Fruit fly (Drosophila melanogaster) whole organism, embryonic: ENCODE measurements around the gene wge.

Experiments used
- Atf6 ChIP-seq: fragments of 200-800 bp; sonication (Bioruptor generic); IDR thresholded peaks from 2 replicates; pipeline ENCODE4 v1.3.6; 2022; ENCODE audit warnings: missing biosample characterization, missing genetic modification characterization
- CG10321 ChIP-seq: fragments of 200-800 bp; sonication (Bioruptor generic); IDR thresholded peaks from 2 replicates; pipeline ENCODE4 v1.3.6; 2022; ENCODE audit warnings: missing biosample characterization, missing genetic modification characterization
- CG10431 ChIP-seq: fragments of 200-800 bp; sonication (Bioruptor generic); optimal IDR thresholded peaks from 3 replicates; lab custom pipeline; 2018; ENCODE audit warnings: missing biosample characterization, mild to moderate bottlenecking, missing genetic modification characterization
- CG11093 ChIP-seq: fragments of 200-800 bp; sonication (Bioruptor generic); IDR thresholded peaks from 3 replicates; pipeline ENCODE4 v1.3.6; 2022; ENCODE audit warnings: missing biosample characterization, missing genetic modification characterization
- CG11247 ChIP-seq: fragments of 200-800 bp; sonication (Bioruptor generic); IDR thresholded peaks from 2 replicates; pipeline ENCODE4 v1.3.6; 2022; ENCODE audit warnings: missing biosample characterization, missing genetic modification characterization
- CG12769 ChIP-seq: fragments of 200-800 bp; sonication (Bioruptor generic); optimal IDR thresholded peaks from 2 replicates; lab custom pipeline; 2019; ENCODE audit warnings: missing biosample characterization, mild to moderate bottlenecking, missing genetic modification characterization, moderate library complexity
- CG13287 ChIP-seq: fragments of 200-800 bp; sonication (Bioruptor generic); IDR thresholded peaks from 2 replicates; pipeline ENCODE4 v1.3.6; 2022; ENCODE audit warnings: missing biosample characterization, missing genetic modification characterization; ENCODE audit not compliant: partially characterized antibody
- CG13296 ChIP-seq: fragments of 200-800 bp; sonication (Bioruptor generic); optimal IDR thresholded peaks from 3 replicates; lab custom pipeline; 2018; ENCODE audit warnings: missing biosample characterization, mild to moderate bottlenecking, missing genetic modification characterization
- CG13424 ChIP-seq: fragments of 200-800 bp; sonication (Bioruptor generic); optimal IDR thresholded peaks from 2 replicates; lab custom pipeline; 2019; ENCODE audit warnings: missing biosample characterization, mild to moderate bottlenecking, missing genetic modification characterization, moderate library complexity
- CG14014 ChIP-seq: fragments of 200-800 bp; sonication (Bioruptor generic); IDR thresholded peaks from 2 replicates; pipeline ENCODE4 v1.3.6; 2022; ENCODE audit warnings: missing biosample characterization, missing genetic modification characterization
- CG1647 ChIP-seq: fragments of 200-800 bp; sonication (Bioruptor generic); optimal IDR thresholded peaks from 3 replicates; lab custom pipeline; 2016; ENCODE audit warnings: missing biosample characterization, missing genetic modification characterization
- CG17359 ChIP-seq: fragments of 200-800 bp; sonication (Bioruptor generic); optimal IDR thresholded peaks from 3 replicates; lab custom pipeline; 2018; ENCODE audit warnings: missing biosample characterization, mild to moderate bottlenecking, missing genetic modification characterization, moderate library complexity
- CG17612 ChIP-seq: fragments of 200-800 bp; sonication (Bioruptor generic); IDR thresholded peaks from 2 replicates; pipeline ENCODE4 v1.3.6; 2022; ENCODE audit warnings: missing biosample characterization, missing genetic modification characterization
- CG2120 ChIP-seq: fragments of 200-800 bp; sonication (Bioruptor generic); optimal IDR thresholded peaks from 3 replicates; lab custom pipeline; 2016; ENCODE audit warnings: missing biosample characterization, missing genetic modification characterization
- CG32772 ChIP-seq: fragments of 200-800 bp; sonication (Bioruptor generic); IDR thresholded peaks from 2 replicates; pipeline ENCODE4 v1.3.6; 2022; ENCODE audit warnings: missing biosample characterization, missing genetic modification characterization
- CG34376 ChIP-seq: fragments of 200-800 bp; sonication (Bioruptor generic); optimal IDR thresholded peaks from 2 replicates; lab custom pipeline; 2018; ENCODE audit warnings: missing biosample characterization, mild to moderate bottlenecking, missing genetic modification characterization
- CG3838 ChIP-seq: fragments of 200-800 bp; sonication (Bioruptor generic); optimal IDR thresholded peaks from 3 replicates; lab custom pipeline; 2016; ENCODE audit warnings: missing biosample characterization, missing genetic modification characterization
- CG5953 ChIP-seq: fragments of 200-800 bp; sonication (Bioruptor generic); IDR thresholded peaks from 2 replicates; pipeline ENCODE4 v1.3.6; 2022; ENCODE audit warnings: missing biosample characterization, missing genetic modification characterization
- CG6254 ChIP-seq: fragments of 200-800 bp; sonication (Bioruptor generic); optimal IDR thresholded peaks from 3 replicates; lab custom pipeline; 2017; ENCODE audit warnings: mild to moderate bottlenecking, missing biosample characterization, missing genetic modification reagents, missing genetic modification characterization
- CG6654 ChIP-seq: fragments of 200-800 bp; sonication (Bioruptor generic); optimal IDR thresholded peaks from 2 replicates; lab custom pipeline; 2017; ENCODE audit warnings: missing biosample characterization, mild to moderate bottlenecking, missing genetic modification characterization
- CG6813 ChIP-seq: fragments of 200-800 bp; sonication (Bioruptor generic); optimal IDR thresholded peaks from 2 replicates; lab custom pipeline; 2017; ENCODE audit warnings: missing biosample characterization, missing genetic modification characterization, mild to moderate bottlenecking, moderate library complexity, missing genetic modification reagents
- CG7372 ChIP-seq: fragments of 200-800 bp; sonication (Bioruptor generic); IDR thresholded peaks from 2 replicates; pipeline ENCODE4 v1.3.6; 2022; ENCODE audit warnings: missing biosample characterization, missing genetic modification characterization
- CG7963 ChIP-seq: fragments of 200-800 bp; sonication (Bioruptor generic); IDR thresholded peaks from 3 replicates; pipeline ENCODE4 v1.3.6; 2022; ENCODE audit warnings: missing biosample characterization, missing genetic modification characterization; ENCODE audit not compliant: partially characterized antibody
- CG7987 ChIP-seq: fragments of 200-800 bp; sonication (Bioruptor generic); optimal IDR thresholded peaks from 2 replicates; lab custom pipeline; 2018; ENCODE audit warnings: missing biosample characterization, mild to moderate bottlenecking, missing genetic modification characterization, moderate library complexity
- CG8388 ChIP-seq: fragments of 200-800 bp; sonication (Bioruptor generic); optimal IDR thresholded peaks from 2 replicates; lab custom pipeline; 2019; ENCODE audit warnings: missing biosample characterization, mild to moderate bottlenecking, missing genetic modification characterization, moderate library complexity
- CHES-1-like ChIP-seq: fragments of 200-800 bp; sonication (Bioruptor generic); optimal IDR thresholded peaks from 2 replicates; lab custom pipeline; 2016; ENCODE audit warnings: missing biosample characterization, missing genetic modification characterization
- CkIIα-i1 ChIP-seq: fragments of 200-800 bp; sonication (Bioruptor generic); IDR thresholded peaks from 2 replicates; pipeline ENCODE4 v1.3.6; 2022; ENCODE audit warnings: missing biosample characterization, missing genetic modification characterization
- Dbx ChIP-seq: fragments of 200-800 bp; sonication (Bioruptor generic); IDR thresholded peaks from 3 replicates; pipeline ENCODE4 v1.3.6; 2022; ENCODE audit warnings: missing biosample characterization, missing genetic modification characterization
- Deaf1 ChIP-seq: fragments of 200-800 bp; optimal IDR thresholded peaks from 3 replicates; lab custom pipeline; 2019; ENCODE audit warnings: missing biosample characterization, mild to moderate bottlenecking, missing genetic modification characterization, moderate library complexity
- Ets97D ChIP-seq: fragments of 200-800 bp; sonication (Bioruptor generic); optimal IDR thresholded peaks from 3 replicates; lab custom pipeline; 2016; ENCODE audit warnings: missing biosample characterization, missing genetic modification characterization
- Fer2 ChIP-seq: fragments of 200-800 bp; sonication (Bioruptor generic); optimal IDR thresholded peaks from 2 replicates; lab custom pipeline; 2018; ENCODE audit warnings: missing biosample characterization, mild to moderate bottlenecking, missing genetic modification characterization, moderate library complexity
- GATAe ChIP-seq: fragments of 200-800 bp; sonication (Bioruptor generic); conservative IDR thresholded peaks from 2 replicates; pipeline ENCODE4 v1.3.6; 2022; ENCODE audit warnings: missing biosample characterization, missing genetic modification characterization
- Gsc ChIP-seq: fragments of 200-800 bp; sonication (Bioruptor generic); IDR thresholded peaks from 2 replicates; pipeline ENCODE4 v1.3.6; 2022; ENCODE audit warnings: missing biosample characterization, missing genetic modification characterization
- H15 ChIP-seq: fragments of 200-800 bp; sonication (Bioruptor generic); IDR thresholded peaks from 3 replicates; pipeline ENCODE4 v1.3.6; 2022; ENCODE audit warnings: missing biosample characterization, missing genetic modification characterization
- Lhr ChIP-seq: fragments of 200-800 bp; sonication (Bioruptor generic); optimal IDR thresholded peaks from 3 replicates; lab custom pipeline; 2017; ENCODE audit warnings: mild to moderate bottlenecking, missing biosample characterization, missing genetic modification reagents, missing genetic modification characterization
- Lim3 ChIP-seq: fragments of 200-800 bp; sonication (Bioruptor generic); IDR thresholded peaks from 2 replicates; pipeline ENCODE4 v1.3.6; 2022; ENCODE audit warnings: missing biosample characterization, missing genetic modification characterization
- Mes4 ChIP-seq: fragments of 200-800 bp; sonication (Bioruptor generic); optimal IDR thresholded peaks from 2 replicates; lab custom pipeline; 2016; ENCODE audit warnings: missing biosample characterization, missing genetic modification characterization
- Rx ChIP-seq: fragments of 200-800 bp; sonication (Bioruptor generic); IDR thresholded peaks from 2 replicates; pipeline ENCODE4 v1.3.6; 2022; ENCODE audit warnings: missing biosample characterization, missing genetic modification characterization
- Sox100B ChIP-seq: fragments of 200-800 bp; sonication (Bioruptor generic); optimal IDR thresholded peaks from 3 replicates; lab custom pipeline; 2018; ENCODE audit warnings: missing biosample characterization, mild to moderate bottlenecking, missing genetic modification characterization
- amos ChIP-seq: fragments of 200-800 bp; sonication (Bioruptor generic); IDR thresholded peaks from 2 replicates; pipeline ENCODE4 v1.3.6; 2022; ENCODE audit warnings: missing biosample characterization, missing genetic modification characterization; ENCODE audit not compliant: partially characterized antibody
- emc ChIP-seq: fragments of 200-800 bp; sonication (Bioruptor generic); optimal IDR thresholded peaks from 2 replicates; lab custom pipeline; 2016; ENCODE audit warnings: missing biosample characterization, missing genetic modification characterization
- exex ChIP-seq: fragments of 200-800 bp; sonication (Bioruptor generic); optimal IDR thresholded peaks from 4 replicates; lab custom pipeline; 2018; ENCODE audit warnings: missing biosample characterization, mild to moderate bottlenecking, missing genetic modification characterization, moderate library complexity
- eyg ChIP-seq: fragments of 200-800 bp; sonication (Bioruptor generic); optimal IDR thresholded peaks from 3 replicates; lab custom pipeline; 2016; ENCODE audit warnings: missing biosample characterization, missing genetic modification characterization
- grn ChIP-seq: fragments of 200-800 bp; sonication (Bioruptor generic); optimal IDR thresholded peaks from 3 replicates; lab custom pipeline; 2017; ENCODE audit warnings: missing biosample characterization, missing genetic modification characterization
- inv ChIP-seq: fragments of 200-800 bp; sonication (Bioruptor generic); IDR thresholded peaks from 2 replicates; pipeline ENCODE4 v1.3.6; 2022; ENCODE audit warnings: missing biosample characterization, missing genetic modification characterization; ENCODE audit not compliant: partially characterized antibody
- kay ChIP-seq: fragments of 200-800 bp; sonication (Bioruptor generic); optimal IDR thresholded peaks from 2 replicates; lab custom pipeline; 2016; ENCODE audit warnings: missing biosample characterization, missing genetic modification characterization
- row ChIP-seq: fragments of 200-800 bp; sonication (Bioruptor generic); IDR thresholded peaks from 3 replicates; pipeline ENCODE4 v1.3.6; 2022; ENCODE audit warnings: missing biosample characterization, missing genetic modification characterization
- schlank ChIP-seq: fragments of 200-800 bp; sonication (Bioruptor generic); optimal IDR thresholded peaks from 2 replicates; lab custom pipeline; 2018; ENCODE audit warnings: missing biosample characterization, mild to moderate bottlenecking, missing genetic modification characterization
- slp2 ChIP-seq: fragments of 200-800 bp; sonication (Bioruptor generic); optimal IDR thresholded peaks from 2 replicates; lab custom pipeline; 2016; ENCODE audit warnings: missing biosample characterization, missing genetic modification characterization
- so ChIP-seq: fragments of 200-800 bp; sonication (Bioruptor generic); IDR thresholded peaks from 3 replicates; pipeline ENCODE4 v1.3.6; 2022; ENCODE audit warnings: missing biosample characterization, missing genetic modification characterization
- tin ChIP-seq: fragments of 200-800 bp; sonication (Bioruptor generic); optimal IDR thresholded peaks from 3 replicates; lab custom pipeline; 2016; ENCODE audit warnings: missing biosample characterization, missing genetic modification characterization
- twi ChIP-seq: fragments of 200-800 bp; optimal IDR thresholded peaks from 2 replicates; lab custom pipeline; 2019; ENCODE audit warnings: missing biosample characterization, mild to moderate bottlenecking, missing genetic modification characterization, moderate library complexity
- zfh2 ChIP-seq: fragments of 200-800 bp; sonication (Bioruptor generic); optimal IDR thresholded peaks from 2 replicates; lab custom pipeline; 2016; ENCODE audit warnings: missing biosample characterization, missing genetic modification characterization

Gene wge

DNA sequence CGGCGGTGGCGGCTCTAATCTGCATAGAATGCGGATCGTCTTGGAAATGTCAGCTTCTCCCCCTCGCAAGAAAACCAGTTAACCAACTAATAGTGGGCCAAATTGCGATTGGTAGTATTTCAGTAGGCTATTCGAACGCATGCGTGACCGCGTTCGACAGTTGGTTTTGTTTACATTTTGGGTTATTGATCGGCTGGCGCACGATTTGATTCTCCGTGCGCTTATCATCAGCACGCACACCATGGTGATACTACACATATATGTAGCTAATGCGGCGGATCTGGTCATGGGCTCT lies 32.6 kb upstream of the wge start (continued):
- no peak for TF ChIP-seq Mes4 (GFP tag; lab: Kevin White, UChicago)
- no peak for TF ChIP-seq schlank (tag; lab: Kevin White, UChicago)
- TF ChIP-seq Lim3: no peak
- TF ChIP-seq kay: no peak
- TF ChIP-seq CG17612: no peak
- TF ChIP-seq Deaf1: peak; percentile 90
- peak; percentile 65; the same call in 1 of the 3 replicates for TF ChIP-seq so (GFP tag; lab: Robert Waterston, UW)
- no peak for TF ChIP-seq amos (GFP tag; lab: Robert Waterston, UW)
- no peak for TF ChIP-seq CG10431 (GFP tag; lab: Kevin White, UChicago)
- peak; percentile 43; the same call in 1 of the 2 replicates for TF ChIP-seq CG13287
- TF ChIP-seq Fer2 (tag; lab: Kevin White, UChicago): no peak
- TF ChIP-seq exex: no peak
- no peak for TF ChIP-seq CG6654 (GFP tag; lab: Kevin White, UChicago)
- no peak for TF ChIP-seq twi (tag; lab: Kevin White, UChicago)
- no peak for TF ChIP-seq Atf6
- no peak for TF ChIP-seq CkIIα-i1
- no peak for TF ChIP-seq Sox100B (GFP tag; lab: Kevin White, UChicago)
- TF ChIP-seq Lhr (GFP tag; lab: Kevin White, UChicago): no peak
- no peak for TF ChIP-seq CG8388
- no peak for TF ChIP-seq CG13424 (tag; lab: Kevin White, UChicago)
- TF ChIP-seq Ets97D (GFP tag; lab: Kevin White, UChicago): no peak
- TF ChIP-seq eyg (GFP tag; lab: Kevin White, UChicago): no peak
- no peak for TF ChIP-seq tin
- TF ChIP-seq CG32772: no peak
- no peak for TF ChIP-seq CG3838 (GFP tag; lab: Kevin White, UChicago)
- TF ChIP-seq slp2 (GFP tag; lab: Kevin White, UChicago): no peak
- TF ChIP-seq Rx: no peak
- no peak for TF ChIP-seq CG2120 (GFP tag; lab: Kevin White, UChicago)
- TF ChIP-seq inv: no peak
- TF ChIP-seq zfh2: no peak
- peak; percentile 4 for TF ChIP-seq grn (GFP tag; lab: Kevin White, UChicago)
- no peak for TF ChIP-seq Gsc (GFP tag; lab: Robert Waterston, UW)
- no peak; the same call in 1 of the 2 replicates for TF ChIP-seq GATAe (GFP tag; lab: Robert Waterston, UW)
- no peak for TF ChIP-seq CG10321
- no peak for TF ChIP-seq emc
- TF ChIP-seq CG17359 (tag; lab: Kevin White, UChicago): no peak
- peak; percentile 52 for TF ChIP-seq CG7987
- TF ChIP-seq CG6813: no peak
- TF ChIP-seq CG11093 (GFP tag; lab: Robert Waterston, UW): no peak
- no peak for TF ChIP-seq CG7963 (GFP tag; lab: Robert Waterston, UW)
- no peak for TF ChIP-seq CG14014 (GFP tag; lab: Robert Waterston, UW)
- TF ChIP-seq H15: no peak
- TF ChIP-seq CG34376 (GFP tag; lab: Kevin White, UChicago): peak; percentile 62
- no peak for TF ChIP-seq CG11247 (GFP tag; lab: Robert Waterston, UW)
- TF ChIP-seq CG6254: no peak
- no peak for TF ChIP-seq CG1647
- 0 out of 3 replicates have a peak, but pooled peaks have one; percentile 7 for TF ChIP-seq Dbx (GFP tag; lab: Robert Waterston, UW)
- TF ChIP-seq CG13296 (GFP tag; lab: Kevin White, UChicago): no peak
- no peak for TF ChIP-seq CHES-1-like
- TF ChIP-seq row (GFP tag; lab: Robert Waterston, UW): no peak
- TF ChIP-seq CG7372 (GFP tag; lab: Robert Waterston, UW): no peak
- peak; percentile 27 for TF ChIP-seq CG12769 (tag; lab: Kevin White, UChicago)
- 0 out of 2 replicates have a peak, but pooled peaks have one; percentile 14 for TF ChIP-seq CG5953 (GFP tag; lab: Robert Waterston, UW)
